Worm (Caenorhabditis elegans) whole organism, L1 larva: ENCODE measurements around the gene tim-1.

Experiments
- C04F5.9 ChIP-seq: sonication (generic microtip); optimal IDR thresholded peaks from 2 replicates; lab custom pipeline; 2016; ENCODE audit warnings: missing genetic modification characterization, missing compliant biosample characterization
- C16A3.4 ChIP-seq: fragments of 150-350 bp; optimal IDR thresholded peaks from 2 replicates; lab custom pipeline; 2014; ENCODE audit warnings: missing biosample characterization, missing genetic modification characterization
- Y116A8C.19 ChIP-seq: sonication (generic microtip); optimal IDR thresholded peaks from 2 replicates; lab custom pipeline; 2016; ENCODE audit warnings: missing compliant biosample characterization, missing genetic modification characterization, borderline replicate concordance
- alr-1 ChIP-seq: fragments of 200-800 bp; sonication (Bioruptor generic); optimal IDR thresholded peaks from 2 replicates; lab custom pipeline; 2018; ENCODE audit warnings: borderline replicate concordance, mild to moderate bottlenecking, missing genetic modification characterization, missing compliant biosample characterization
- aly-2 ChIP-seq: fragments of 150-350 bp; optimal IDR thresholded peaks from 2 replicates; lab custom pipeline; 2014; ENCODE audit warnings: missing biosample characterization, missing genetic modification characterization
- blmp-1 ChIP-seq: fragments of 150-350 bp; optimal IDR thresholded peaks from 2 replicates; lab custom pipeline; 2014; ENCODE audit warnings: missing biosample characterization, missing genetic modification characterization
- ceh-63 ChIP-seq: fragments of 200-800 bp; sonication (Bioruptor generic); optimal IDR thresholded peaks from 2 replicates; lab custom pipeline; 2018; ENCODE audit warnings: mild to moderate bottlenecking, missing genetic modification characterization, missing compliant biosample characterization
- ceh-8 ChIP-seq: fragments of 200-800 bp; sonication (Bioruptor generic); optimal IDR thresholded peaks from 2 replicates; lab custom pipeline; 2018; ENCODE audit warnings: mild to moderate bottlenecking, missing genetic modification characterization, moderate library complexity, missing compliant biosample characterization
- ceh-82 ChIP-seq, 3 experiments: fragments of 150-350 bp in 1 of 3; sonication (generic microtip) in 2 of 3; optimal IDR thresholded peaks; 2 replicates each; lab custom pipeline; 2014 to 2017; ENCODE audit warnings: missing biosample characterization in 3 of 3, missing genetic modification characterization in 3 of 3
- ceh-88 ChIP-seq: fragments of 200-800 bp; sonication (Bioruptor generic); IDR thresholded peaks from 2 replicates; pipeline ENCODE4 v1.3.6; 2022; ENCODE audit warnings: missing genetic modification characterization, missing compliant biosample characterization
- dpl-1 ChIP-seq, 3 experiments: fragments of 150-350 bp in 2 of 3; sonication (generic microtip) in 1 of 3; optimal IDR thresholded peaks; 2 replicates each; lab custom pipeline; 2014 to 2017; ENCODE audit warnings: missing biosample characterization in 3 of 3, missing genetic modification characterization in 3 of 3, missing genetic modification reagents in 3 of 3
- dsc-1 ChIP-seq: sonication (generic microtip); optimal IDR thresholded peaks from 2 replicates; lab custom pipeline; 2016; ENCODE audit warnings: mild to moderate bottlenecking, missing genetic modification characterization, missing compliant biosample characterization
- efl-1 ChIP-seq, 4 experiments: fragments of 150-350 bp; optimal IDR thresholded peaks in 3 of 4; peaks in 1 of 4; 1 replicate in 1 of 4; 2 replicates in 3 of 4; lab custom pipeline; 2014; ENCODE audit warnings: missing biosample characterization in 2 of 4, missing genetic modification characterization in 2 of 4, missing genetic modification reagents in 2 of 4
- egl-13 ChIP-seq: sonication (generic microtip); optimal IDR thresholded peaks from 2 replicates; lab custom pipeline; 2016; ENCODE audit warnings: missing genotype, missing genetic modification reagents, missing genetic modification characterization, missing compliant biosample characterization
- egl-27 ChIP-seq, 2 experiments: fragments of 150-350 bp in 1 of 2; sonication (generic microtip); optimal IDR thresholded peaks; 3 replicates each; lab custom pipeline; 2017 to 2018; ENCODE audit warnings: missing biosample characterization in 2 of 2, missing genetic modification characterization in 2 of 2, missing genetic modification reagents in 2 of 2
- elt-2 ChIP-seq: sonication (generic microtip); optimal IDR thresholded peaks from 2 replicates; lab custom pipeline; 2016; ENCODE audit warnings: missing genetic modification characterization, mild to moderate bottlenecking, inconsistent platforms, missing compliant biosample characterization, missing genetic modification reagents
- ets-5 ChIP-seq: fragments of 200-800 bp; sonication (Bioruptor generic); IDR thresholded peaks from 2 replicates; pipeline ENCODE4 v1.3.6; 2022; ENCODE audit warnings: missing genetic modification characterization, missing compliant biosample characterization
- fkh-10 ChIP-seq: sonication (generic microtip); optimal IDR thresholded peaks from 2 replicates; lab custom pipeline; 2017; ENCODE audit warnings: missing biosample characterization, missing genetic modification reagents, missing genetic modification characterization
- fkh-8 ChIP-seq: sonication (generic microtip); optimal IDR thresholded peaks from 2 replicates; lab custom pipeline; 2016; ENCODE audit warnings: mild to moderate bottlenecking, missing genetic modification characterization, missing compliant biosample characterization
- fos-1 ChIP-seq: fragments of 150-350 bp; optimal IDR thresholded peaks from 2 replicates; lab custom pipeline; 2014; ENCODE audit warnings: missing biosample characterization, missing genetic modification characterization
- grh-1 ChIP-seq: fragments of 200-800 bp; sonication (Bioruptor generic); IDR thresholded peaks from 2 replicates; pipeline ENCODE4 v1.3.6; 2022; ENCODE audit warnings: missing genetic modification reagents, missing genetic modification characterization, missing compliant biosample characterization
- jun-1 ChIP-seq: fragments of 150-350 bp; optimal IDR thresholded peaks from 2 replicates; lab custom pipeline; 2014; ENCODE audit warnings: missing biosample characterization, missing genetic modification reagents, missing genetic modification characterization
- lin-13 ChIP-seq: fragments of 150-350 bp; optimal IDR thresholded peaks from 2 replicates; lab custom pipeline; 2014; ENCODE audit warnings: missing biosample characterization, missing genetic modification reagents, missing genetic modification characterization
- lin-14 ChIP-seq: fragments of 200-800 bp; sonication (Bioruptor generic); optimal IDR thresholded peaks from 2 replicates; lab custom pipeline; 2018; ENCODE audit warnings: mild to moderate bottlenecking, missing genetic modification characterization, moderate library complexity, missing compliant biosample characterization
- lin-15B ChIP-seq: fragments of 150-350 bp; sonication (generic microtip); optimal IDR thresholded peaks from 3 replicates; lab custom pipeline; 2014; ENCODE audit warnings: missing biosample characterization, missing genetic modification characterization
- lin-39 ChIP-seq: fragments of 150-350 bp; optimal IDR thresholded peaks from 2 replicates; lab custom pipeline; 2014; ENCODE audit warnings: missing biosample characterization, missing genetic modification reagents, missing genetic modification characterization
- lir-3 ChIP-seq: sonication (generic microtip); optimal IDR thresholded peaks from 2 replicates; lab custom pipeline; 2016; ENCODE audit warnings: mild to moderate bottlenecking, missing genetic modification characterization, moderate library complexity, missing compliant biosample characterization; ENCODE audit not compliant: poor library complexity
- mab-9 ChIP-seq: fragments of 200-800 bp; sonication (Bioruptor generic); IDR thresholded peaks from 2 replicates; pipeline ENCODE4 v1.3.6; 2022; ENCODE audit warnings: missing genetic modification reagents, missing genetic modification characterization, missing compliant biosample characterization
- mep-1 ChIP-seq: fragments of 150-350 bp; optimal IDR thresholded peaks from 2 replicates; lab custom pipeline; 2014; ENCODE audit warnings: missing biosample characterization, missing genetic modification characterization
- nhr-12 ChIP-seq: sonication (generic microtip); optimal IDR thresholded peaks from 2 replicates; lab custom pipeline; 2017; ENCODE audit warnings: missing biosample characterization, missing genetic modification characterization
- nhr-20 ChIP-seq: sonication (generic microtip); optimal IDR thresholded peaks from 2 replicates; lab custom pipeline; 2016; ENCODE audit warnings: mild to moderate bottlenecking, missing genetic modification characterization, missing compliant biosample characterization
- nhr-71 ChIP-seq: sonication (generic microtip); optimal IDR thresholded peaks from 2 replicates; lab custom pipeline; 2016; ENCODE audit warnings: mild to moderate bottlenecking, missing genetic modification characterization, moderate library complexity, missing compliant biosample characterization
- nhr-84 ChIP-seq: sonication (generic microtip); optimal IDR thresholded peaks from 2 replicates; lab custom pipeline; 2017; ENCODE audit warnings: missing biosample characterization, missing genetic modification characterization
- nhr-85 ChIP-seq: sonication (generic microtip); peaks from one replicate; lab custom pipeline; 2016; ENCODE audit warnings: missing genetic modification characterization, inconsistent platforms, missing compliant biosample characterization
- pag-3 ChIP-seq: sonication (generic microtip); optimal IDR thresholded peaks from 2 replicates; lab custom pipeline; 2017; ENCODE audit warnings: missing genetic modification characterization, mild to moderate bottlenecking, missing compliant biosample characterization, antibody characterized with exemption, borderline replicate concordance; ENCODE audit not compliant: insufficient read depth
- pax-3 ChIP-seq: fragments of 200-800 bp; sonication (Bioruptor generic); optimal IDR thresholded peaks from 2 replicates; lab custom pipeline; 2018; ENCODE audit warnings: mild to moderate bottlenecking, missing genetic modification characterization, moderate library complexity, missing compliant biosample characterization
- rnt-1 ChIP-seq: sonication (generic microtip); optimal IDR thresholded peaks from 2 replicates; lab custom pipeline; 2016; ENCODE audit warnings: mild to moderate bottlenecking, missing genetic modification characterization, moderate library complexity, missing compliant biosample characterization
- snpc-4 ChIP-seq: fragments of 150-350 bp; optimal IDR thresholded peaks from 2 replicates; lab custom pipeline; 2014; ENCODE audit warnings: missing biosample characterization, missing genetic modification characterization
- sox-4 ChIP-seq: sonication (generic microtip); optimal IDR thresholded peaks from 2 replicates; lab custom pipeline; 2016; ENCODE audit warnings: missing genetic modification characterization, missing compliant biosample characterization
- sptf-1 ChIP-seq: fragments of 150-350 bp; optimal IDR thresholded peaks from 2 replicates; lab custom pipeline; 2014; ENCODE audit warnings: missing biosample characterization, missing genetic modification characterization
- sup-37 ChIP-seq: fragments of 200-800 bp; sonication (Bioruptor generic); optimal IDR thresholded peaks from 2 replicates; lab custom pipeline; 2018; ENCODE audit warnings: mild to moderate bottlenecking, missing genetic modification characterization, missing compliant biosample characterization
- tbx-2 ChIP-seq: sonication (generic microtip); optimal IDR thresholded peaks from 2 replicates; lab custom pipeline; 2016; ENCODE audit warnings: missing genetic modification characterization, missing compliant biosample characterization
- unc-130 ChIP-seq: fragments of 150-350 bp; optimal IDR thresholded peaks from 2 replicates; lab custom pipeline; 2017; ENCODE audit warnings: missing biosample characterization, missing genetic modification characterization, inconsistent platforms
- unc-30 ChIP-seq: sonication (generic microtip); optimal IDR thresholded peaks from 2 replicates; lab custom pipeline; 2017; ENCODE audit warnings: missing biosample characterization, missing genetic modification characterization
- unc-62 ChIP-seq: fragments of 150-350 bp; optimal IDR thresholded peaks from 2 replicates; lab custom pipeline; 2014; ENCODE audit warnings: missing biosample characterization, missing genetic modification reagents, missing genetic modification characterization
- unc-86 ChIP-seq: sonication (generic microtip); optimal IDR thresholded peaks from 2 replicates; lab custom pipeline; 2016; ENCODE audit warnings: missing genetic modification characterization, missing compliant biosample characterization
- unc-98 ChIP-seq: fragments of 200-800 bp; sonication (Bioruptor generic); IDR thresholded peaks from 2 replicates; pipeline ENCODE4 v1.3.6; 2022; ENCODE audit warnings: missing genetic modification characterization, missing compliant biosample characterization
- zag-1 ChIP-seq: fragments of 150-350 bp; optimal IDR thresholded peaks from 2 replicates; lab custom pipeline; 2014; ENCODE audit warnings: missing biosample characterization, missing genetic modification characterization
- zip-4 ChIP-seq: fragments of 200-800 bp; sonication (Bioruptor generic); optimal IDR thresholded peaks from 2 replicates; lab custom pipeline; 2018; ENCODE audit warnings: mild to moderate bottlenecking, missing genetic modification characterization, moderate library complexity, missing compliant biosample characterization

tim-1 gene

DNA sequence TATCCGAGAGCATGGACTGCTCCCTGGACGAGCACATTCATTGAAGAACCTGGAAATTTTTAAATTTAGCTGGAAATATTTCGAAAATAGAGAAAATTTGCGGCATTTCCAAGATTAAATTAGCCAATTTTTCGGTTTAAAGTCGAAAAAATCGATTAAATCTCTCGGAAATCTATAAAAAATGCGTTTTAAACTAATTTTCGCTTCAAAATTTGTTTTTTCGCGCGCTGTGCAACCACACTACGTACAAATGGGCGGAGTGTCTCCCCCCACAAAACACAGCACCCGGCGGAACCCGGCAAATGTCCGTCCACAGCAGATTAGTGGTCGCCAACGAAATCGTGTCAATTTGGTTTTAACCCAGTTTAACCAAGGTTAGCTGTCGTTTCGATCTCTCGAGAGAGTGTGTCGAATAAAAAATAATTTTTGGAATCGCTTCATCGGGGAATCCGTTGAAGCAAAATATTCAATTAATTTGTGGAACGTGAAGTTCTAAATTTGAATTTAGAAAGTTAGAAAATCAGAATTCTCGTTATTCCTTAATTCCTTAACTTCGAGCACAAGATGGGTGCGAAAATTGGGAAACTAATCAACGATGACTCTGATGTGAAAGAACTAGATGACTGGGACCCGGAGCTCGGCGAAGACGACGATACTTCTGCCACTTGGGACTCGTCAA is at the start of gene tim-1, which contains the start of gene Y75B8A.23 (continued):
- TF ChIP-seq lir-3 (tag; lab: Kevin White, UChicago) (no peak), efl-1 (optimal IDR thresholded peaks at IDR 0.05; lab: Kevin White, UChicago) (peak; percentile 98), efl-1 (GFP tag; optimal IDR thresholded peaks at IDR 0.05 in 1 of 2; lab: Kevin White, UChicago) (peak; percentile 95 to 100), nhr-12 (peak; percentile 38), ceh-63 (GFP tag; lab: Kevin White, UChicago) (peak; percentile 78), ets-5 (GFP tag; lab: Robert Waterston, UW) (no peak), dsc-1 (peak; percentile 98), dpl-1 (GFP tag; optimal IDR thresholded peaks at IDR 0.05; lab: Kevin White, UChicago) (peak; percentile 96 to 97 (median 97)), rnt-1 (peak; percentile 98), ceh-88 (GFP tag; lab: Robert Waterston, UW) (peak; percentile 85), alr-1 (tag; lab: Kevin White, UChicago) (no peak), nhr-20 (tag; lab: Kevin White, UChicago) (peak; percentile 98), fkh-8 (peak; percentile 97), sox-4 (peak; percentile 90), Y116A8C.19 (tag; lab: Kevin White, UChicago) (no peak), unc-30 (tag; lab: Kevin White, UChicago) (no peak), pax-3 (tag; lab: Kevin White, UChicago) (peak; percentile 89), tbx-2 (tag; lab: Kevin White, UChicago) (peak; percentile 97), C16A3.4 (tag; lab: Kevin White, UChicago) (peak; percentile 83), egl-13 (tag; lab: Kevin White, UChicago) (peak; percentile 90), unc-98 (peak; percentile 41; the same call in 1 of the 2 replicates), jun-1 (tag; lab: Kevin White, UChicago) (peak; percentile 91), mep-1 (tag; lab: Kevin White, UChicago) (peak; percentile 94), fos-1 (tag; lab: Kevin White, UChicago) (peak; percentile 94), zag-1 (tag; lab: Kevin White, UChicago) (peak; percentile 40), zip-4 (GFP tag; lab: Kevin White, UChicago) (peak; percentile 89), snpc-4 (tag; lab: Kevin White, UChicago) (peak; percentile 100), sup-37 (GFP tag; lab: Kevin White, UChicago) (peak; percentile 91), mab-9 (GFP tag; lab: Robert Waterston, UW) (peak; percentile 76), aly-2 (peak; percentile 97), C04F5.9 (peak; percentile 89), elt-2 (tag; lab: Kevin White, UChicago) (peak; percentile 93), nhr-84 (tag; lab: Kevin White, UChicago) (no peak), blmp-1 (peak; percentile 82)

- TF ChIP-seq unc-130 = no peak
- TF ChIP-seq nhr-71 (tag; lab: Kevin White, UChicago) = no peak
- no peak for TF ChIP-seq lin-13 (GFP tag; lab: Kevin White, UChicago)
- TF ChIP-seq lin-15B = no peak
- no peak for TF ChIP-seq fkh-10 (GFP tag; lab: Kevin White, UChicago)
- no peak for TF ChIP-seq unc-62 (GFP tag; lab: Kevin White, UChicago)
- TF ChIP-seq ceh-82 (tag; optimal IDR thresholded peaks at IDR 0.05; lab: Kevin White, UChicago) = no peak
- no peak for TF ChIP-seq pag-3 (tag; lab: Kevin White, UChicago)
- TF ChIP-seq ceh-8 (GFP tag; lab: Kevin White, UChicago) = no peak
- no peak for TF ChIP-seq unc-86 (tag; lab: Kevin White, UChicago)
- no peak for TF ChIP-seq sptf-1 (tag; lab: Kevin White, UChicago)
- no peak for TF ChIP-seq nhr-84 (tag; lab: Kevin White, UChicago)
- no peak for TF ChIP-seq lin-39
- TF ChIP-seq unc-98 = no peak
- no peak for TF ChIP-seq fos-1 (tag; lab: Kevin White, UChicago)
- TF ChIP-seq lin-14 (GFP tag; lab: Kevin White, UChicago) = no peak
- TF ChIP-seq grh-1 (GFP tag; lab: Robert Waterston, UW) = no peak
- TF ChIP-seq nhr-85 = no peak
- no peak for TF ChIP-seq egl-27 (tag; optimal IDR thresholded peaks at IDR 0.05; lab: Kevin White, UChicago)
Observed at ce11 chrIII:12299259-12299658, 49.3 kb upstream of the tim-1 start.
